Worm (Caenorhabditis elegans) whole organism, mixed stage, embryonic: Measurements from ENCODE around the gene swip-10.

Experiments
- elt-1 ChIP-seq: sonication (generic microtip); optimal IDR thresholded peaks from 2 replicates; lab custom pipeline; 2017; ENCODE audit warnings: missing genetic modification characterization, mild to moderate bottlenecking, missing compliant biosample characterization, antibody characterized with exemption, moderate library complexity, borderline replicate concordance; ENCODE audit not compliant: insufficient read depth
- lsy-2 ChIP-seq: fragments of 150-350 bp; optimal IDR thresholded peaks from 2 replicates; lab custom pipeline; 2014; ENCODE audit warnings: missing biosample characterization, missing genetic modification characterization
- nhr-237 ChIP-seq: fragments of 150-350 bp; optimal IDR thresholded peaks from 2 replicates; lab custom pipeline; 2014; ENCODE audit warnings: missing biosample characterization, missing genetic modification characterization
- pha-4 ChIP-seq: fragments of 150-350 bp; optimal IDR thresholded peaks from 2 replicates; lab custom pipeline; 2018; ENCODE audit warnings: missing biosample characterization, missing genetic modification reagents, missing genetic modification characterization
- snpc-4 ChIP-seq: fragments of 150-350 bp; optimal IDR thresholded peaks from 2 replicates; lab custom pipeline; 2014; ENCODE audit warnings: missing biosample characterization, missing genetic modification characterization
- unc-39 ChIP-seq: fragments of 150-350 bp; optimal IDR thresholded peaks from 2 replicates; lab custom pipeline; 2014; ENCODE audit warnings: missing biosample characterization, missing genetic modification characterization
- unc-62 ChIP-seq: fragments of 150-350 bp; optimal IDR thresholded peaks from 2 replicates; lab custom pipeline; 2014; ENCODE audit warnings: missing biosample characterization, missing genetic modification reagents, missing genetic modification characterization

DNA sequence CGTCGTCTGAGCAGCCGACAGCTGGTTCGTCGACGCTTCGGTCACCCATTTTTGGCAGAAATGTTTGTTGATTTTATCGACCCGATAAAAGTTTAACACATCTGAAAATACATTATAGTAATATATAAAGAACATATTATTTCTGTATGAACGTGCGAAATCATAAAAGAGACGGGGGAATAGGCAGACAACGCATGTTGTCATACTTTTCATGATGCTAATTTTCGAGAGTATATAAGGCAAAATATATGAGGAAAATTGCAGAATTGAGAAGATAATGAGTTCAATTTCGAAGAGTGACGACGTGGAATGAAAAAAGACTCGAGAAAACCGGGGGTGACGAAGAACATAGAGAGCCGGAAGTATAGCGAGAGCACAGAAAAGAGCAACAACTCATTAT, 12.1 kb upstream of the swip-10 start, which contains the start of gene F53B1.8:
- no peak for TF ChIP-seq unc-39
- TF ChIP-seq elt-1 (tag; lab: Kevin White, UChicago): no peak
- TF ChIP-seq lsy-2 (tag; lab: Kevin White, UChicago): no peak
- no peak for TF ChIP-seq nhr-237 (tag; lab: Kevin White, UChicago)
- no peak for TF ChIP-seq pha-4 (tag; lab: Kevin White, UChicago)
- TF ChIP-seq unc-62: no peak
- TF ChIP-seq snpc-4 (tag; lab: Kevin White, UChicago): no peak
